Worm (Caenorhabditis elegans) whole organism, L1 larva: ENCODE data around the gene unc-79.

Source experiments
- ceh-82 ChIP-seq, 3 experiments: fragments of 150-350 bp in 1 of 3; sonication (generic microtip) in 2 of 3; optimal IDR thresholded peaks; 2 replicates each; lab custom pipeline; 2014 to 2017; ENCODE audit warnings: missing biosample characterization in 3 of 3, missing genetic modification characterization in 3 of 3
- hpl-2 ChIP-seq: fragments of 150-350 bp; optimal IDR thresholded peaks from 2 replicates; lab custom pipeline; 2014; ENCODE audit warnings: missing biosample characterization, missing genetic modification reagents, missing genetic modification characterization
- lsy-2 ChIP-seq, 2 experiments: fragments of 150-350 bp; optimal IDR thresholded peaks; 2 replicates each; lab custom pipeline; 2014; ENCODE audit warnings: missing biosample characterization in 2 of 2, missing genetic modification characterization in 2 of 2
- mdl-1 ChIP-seq, 2 experiments: fragments of 150-350 bp; optimal IDR thresholded peaks; 2 replicates each; lab custom pipeline; 2014 to 2017; ENCODE audit warnings: missing biosample characterization in 2 of 2, missing genetic modification characterization in 2 of 2, inconsistent platforms in 1 of 2
- mef-2 ChIP-seq: fragments of 150-350 bp; optimal IDR thresholded peaks from 2 replicates; lab custom pipeline; 2014; ENCODE audit warnings: missing biosample characterization, missing genetic modification characterization
- mep-1 ChIP-seq: fragments of 150-350 bp; optimal IDR thresholded peaks from 2 replicates; lab custom pipeline; 2014; ENCODE audit warnings: missing biosample characterization, missing genetic modification characterization
- nhr-12 ChIP-seq: sonication (generic microtip); optimal IDR thresholded peaks from 2 replicates; lab custom pipeline; 2017; ENCODE audit warnings: missing biosample characterization, missing genetic modification characterization
- nhr-237 ChIP-seq: fragments of 150-350 bp; optimal IDR thresholded peaks from 2 replicates; lab custom pipeline; 2014; ENCODE audit warnings: missing biosample characterization, missing genetic modification characterization
- nhr-28 ChIP-seq: fragments of 150-350 bp; optimal IDR thresholded peaks from 2 replicates; lab custom pipeline; 2014; ENCODE audit warnings: missing biosample characterization, missing genetic modification characterization
- sptf-1 ChIP-seq: fragments of 150-350 bp; optimal IDR thresholded peaks from 2 replicates; lab custom pipeline; 2014; ENCODE audit warnings: missing biosample characterization, missing genetic modification characterization
- unc-30 ChIP-seq: sonication (generic microtip); optimal IDR thresholded peaks from 2 replicates; lab custom pipeline; 2017; ENCODE audit warnings: missing biosample characterization, missing genetic modification characterization

ce11 chrIII:4103171-4103570 is 36.7 kb downstream of the unc-79 start:
- no peak for TF ChIP-seq sptf-1 (tag; lab: Kevin White, UChicago)
- TF ChIP-seq mep-1 (tag; lab: Kevin White, UChicago): no peak
- TF ChIP-seq mdl-1 (tag; optimal IDR thresholded peaks at IDR 0.05; lab: Kevin White, UChicago): no peak
- no peak for TF ChIP-seq nhr-12 (tag; lab: Kevin White, UChicago)
- TF ChIP-seq mef-2 (tag; lab: Kevin White, UChicago): no peak
- TF ChIP-seq unc-30 (tag; lab: Kevin White, UChicago): no peak
- no peak for TF ChIP-seq nhr-237 (tag; lab: Kevin White, UChicago)
- no peak for TF ChIP-seq nhr-28 (tag; lab: Kevin White, UChicago)
- no peak for TF ChIP-seq lsy-2 (tag; optimal IDR thresholded peaks at IDR 0.05; lab: Kevin White, UChicago)
- no peak for TF ChIP-seq hpl-2 (GFP tag; lab: Kevin White, UChicago)
- no peak for TF ChIP-seq ceh-82 (tag; optimal IDR thresholded peaks at IDR 0.05; lab: Kevin White, UChicago)
